Fruit fly (Drosophila melanogaster): ENCODE measurements around the gene tgo.

The tgo gene

DNA sequence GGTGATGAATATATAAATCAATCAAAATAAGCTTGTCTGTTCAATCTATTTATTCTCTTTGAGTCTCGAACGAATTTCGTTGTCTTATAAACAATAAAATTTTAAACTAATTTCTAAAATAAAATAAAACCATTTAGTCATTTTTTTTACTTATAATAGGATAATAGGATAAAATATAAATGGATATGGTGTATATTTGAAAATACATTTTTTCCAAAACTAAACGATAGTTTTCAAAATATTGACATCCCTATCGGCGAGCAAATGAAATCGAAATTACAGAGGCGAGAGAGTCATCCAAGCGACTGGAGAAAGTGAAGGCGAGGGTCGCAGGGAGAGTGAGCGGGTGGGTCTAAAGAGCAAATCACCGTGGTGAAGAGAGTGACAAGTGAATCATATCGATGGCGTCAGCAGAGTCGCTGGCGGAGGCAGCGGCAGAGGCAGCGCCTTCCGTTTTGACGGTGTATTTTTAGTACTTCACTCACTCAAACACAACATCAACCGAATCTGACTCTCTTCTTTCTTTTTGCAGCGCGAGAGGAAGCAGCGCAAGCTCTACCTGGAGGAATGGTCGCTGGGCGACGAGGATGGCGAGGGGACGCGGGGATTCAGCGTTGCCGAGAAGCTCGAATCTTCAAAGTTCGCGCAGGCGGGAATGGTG, 37.7 kb upstream of the tgo start (continued):
- TF ChIP-seq CG7368 (GFP tag; optimal IDR thresholded peaks at IDR 0.05), result peak; percentile 83
- TF ChIP-seq Hr4 (GFP tag; optimal IDR thresholded peaks at IDR 0.05), result peak; percentile 92
- peak; percentile 82 for TF ChIP-seq CG8632 (GFP tag; optimal IDR thresholded peaks at IDR 0.05)
- TF ChIP-seq Eip78C (GFP tag), result peak; percentile 97
- no peak for TF ChIP-seq CG15336 (GFP tag; IDR thresholded peaks at IDR 0.05)
- TF ChIP-seq CG8119 (GFP tag; IDR thresholded peaks at IDR 0.05), result no peak
- peak; percentile 94 for TF ChIP-seq Lpt (GFP tag; optimal IDR thresholded peaks at IDR 0.05)
- peak; percentile 61 for TF ChIP-seq Ets21C (GFP tag; optimal IDR thresholded peaks at IDR 0.05)
- TF ChIP-seq CG6854 (GFP tag; optimal IDR thresholded peaks at IDR 0.05), result peak; percentile 99
- TF ChIP-seq CG6276 (GFP tag; optimal IDR thresholded peaks at IDR 0.05), result peak; percentile 97
- peak; percentile 92 for TF ChIP-seq OdsH (GFP tag; optimal IDR thresholded peaks at IDR 0.05)
- peak; percentile 92 for TF ChIP-seq CG34406 (GFP tag; optimal IDR thresholded peaks at IDR 0.05)
- peak; percentile 35 for TF ChIP-seq Sox15 (GFP tag; optimal IDR thresholded peaks at IDR 0.05)
- peak; percentile 90 for TF ChIP-seq Eip93F (GFP tag; optimal IDR thresholded peaks at IDR 0.05)
- TF ChIP-seq Gug (GFP tag; IDR thresholded peaks at IDR 0.05), result no peak
- TF ChIP-seq esn (GFP tag; optimal IDR thresholded peaks at IDR 0.05), result peak; percentile 92
- TF ChIP-seq dac (GFP tag; optimal IDR thresholded peaks at IDR 0.05), result peak; percentile 94

DNA sequence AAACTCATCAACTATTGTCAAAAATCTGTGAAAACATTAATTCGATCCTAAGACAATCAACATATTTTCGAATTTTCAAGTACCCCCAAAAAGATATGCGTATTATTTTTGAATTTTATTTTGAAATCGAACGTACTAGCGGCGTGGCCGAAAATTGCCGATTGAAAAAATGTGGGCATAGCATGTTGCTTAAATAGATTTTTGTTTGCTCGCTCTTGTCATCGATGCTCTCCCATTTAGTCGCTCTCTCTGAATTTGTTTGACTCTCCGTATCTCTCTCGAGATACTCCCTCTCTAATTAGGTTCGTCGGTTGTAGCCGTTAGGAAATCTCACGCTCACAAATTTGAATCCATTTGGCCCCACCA, 37.2 kb upstream of the tgo start:
- TF ChIP-seq Blimp-1 (GFP tag; optimal IDR thresholded peaks at IDR 0.05) (no peak), net (GFP tag; optimal IDR thresholded peaks at IDR 0.05) (no peak), CG11762 (GFP tag; optimal IDR thresholded peaks at IDR 0.05; ENCODE audit: insufficient read depth) (no peak), lz (GFP tag; optimal IDR thresholded peaks at IDR 0.05) (no peak), Sox102F (GFP tag; optimal IDR thresholded peaks at IDR 0.05) (no peak), CG6163 (GFP tag; IDR thresholded peaks at IDR 0.05) (no peak), CG8119 (GFP tag; IDR thresholded peaks at IDR 0.05) (no peak), fd59A (GFP tag; optimal IDR thresholded peaks at IDR 0.05) (no peak), CG6808 (GFP tag; optimal IDR thresholded peaks at IDR 0.05) (no peak), fkh (GFP tag; optimal IDR thresholded peaks at IDR 0.05) (no peak), CG8632 (GFP tag; optimal IDR thresholded peaks at IDR 0.05) (no peak), CG8319 (GFP tag; optimal IDR thresholded peaks at IDR 0.05) (no peak), ss (GFP tag; optimal IDR thresholded peaks at IDR 0.05) (no peak), CG11294 (GFP tag; IDR thresholded peaks at IDR 0.05) (no peak), CG3032 (tag; optimal IDR thresholded peaks at IDR 0.05) (no peak), dac (GFP tag; optimal IDR thresholded peaks at IDR 0.05) (no peak), salr (GFP tag; optimal IDR thresholded peaks at IDR 0.05) (no peak), CG6792 (GFP tag; optimal IDR thresholded peaks at IDR 0.05) (no peak)

- TF ChIP-seq CG32006 (GFP tag; optimal IDR thresholded peaks at IDR 0.05) (no peak), spab (GFP tag; optimal IDR thresholded peaks at IDR 0.05) (peak; percentile 37), acj6 (GFP tag; optimal IDR thresholded peaks at IDR 0.05) (no peak), CG11762 (GFP tag; optimal IDR thresholded peaks at IDR 0.05; ENCODE audit: insufficient read depth) (no peak), CG10631 (GFP tag; optimal IDR thresholded peaks at IDR 0.05) (no peak), CG8119 (GFP tag; IDR thresholded peaks at IDR 0.05) (no peak), Sox102F (GFP tag; optimal IDR thresholded peaks at IDR 0.05) (peak; percentile 21), CG3919 (GFP tag; optimal IDR thresholded peaks at IDR 0.05) (peak; percentile 35), fkh (GFP tag; optimal IDR thresholded peaks at IDR 0.05) (peak; percentile 83), Blimp-1 (GFP tag; optimal IDR thresholded peaks at IDR 0.05) (peak; percentile 34), CG6854 (GFP tag; optimal IDR thresholded peaks at IDR 0.05) (peak; percentile 70), Ets96B (tag; optimal IDR thresholded peaks at IDR 0.05) (peak; percentile 60), salr (GFP tag; optimal IDR thresholded peaks at IDR 0.05) (peak in 1 of 2 experiments; percentile 59), CG10669 (GFP tag; optimal IDR thresholded peaks at IDR 0.05) (peak; percentile 59), pdm3 (GFP tag; optimal IDR thresholded peaks at IDR 0.05) (no peak), Smox (GFP tag; optimal IDR thresholded peaks at IDR 0.05) (no peak), CG6163 (GFP tag; IDR thresholded peaks at IDR 0.05) (no peak), CG8319 (GFP tag; optimal IDR thresholded peaks at IDR 0.05) (no peak), esn (GFP tag; optimal IDR thresholded peaks at IDR 0.05) (no peak), Eip75B (GFP tag; optimal IDR thresholded peaks at IDR 0.05) (peak; percentile 8), Met (GFP tag; optimal IDR thresholded peaks at IDR 0.05) (peak; percentile 13), CG15336 (GFP tag; IDR thresholded peaks at IDR 0.05) (no peak), Hr39 (GFP tag; optimal IDR thresholded peaks at IDR 0.05) (no peak), dac (GFP tag; optimal IDR thresholded peaks at IDR 0.05) (no peak), Lpt (GFP tag; optimal IDR thresholded peaks at IDR 0.05) (peak; percentile 66), CG6276 (GFP tag; optimal IDR thresholded peaks at IDR 0.05) (peak; percentile 68), cyc (GFP tag; optimal IDR thresholded peaks at IDR 0.05) (no peak), Sox15 (GFP tag; optimal IDR thresholded peaks at IDR 0.05) (no peak), Hr4 (GFP tag; optimal IDR thresholded peaks at IDR 0.05) (no peak)
These were observed 36.7 kb upstream of the tgo start for dm6 chr3R:9056409-9057031.

All from whole organism, prepupa.